Fruit fly (Drosophila melanogaster) whole organism, embryonic: Measurements from ENCODE around the gene CG9582.

ENCODE experiments used
- Bdp1 ChIP-seq: fragments of 200-800 bp; sonication (Bioruptor generic); optimal IDR thresholded peaks from 3 replicates; lab custom pipeline; 2016; ENCODE audit warnings: missing biosample characterization, missing genetic modification characterization
- CG10366 ChIP-seq: fragments of 200-800 bp; sonication (Bioruptor generic); IDR thresholded peaks from 2 replicates; pipeline ENCODE4 v1.3.6; 2022; ENCODE audit warnings: missing biosample characterization, missing genetic modification characterization
- CG10654 ChIP-seq: fragments of 200-800 bp; sonication (Bioruptor generic); optimal IDR thresholded peaks from 2 replicates; lab custom pipeline; 2016; ENCODE audit warnings: missing biosample characterization, missing genetic modification characterization
- CG11504 ChIP-seq: fragments of 200-800 bp; sonication (Bioruptor generic); optimal IDR thresholded peaks from 3 replicates; lab custom pipeline; 2019; ENCODE audit warnings: missing biosample characterization, mild to moderate bottlenecking, missing genetic modification characterization, moderate library complexity
- CG13296 ChIP-seq: fragments of 200-800 bp; sonication (Bioruptor generic); optimal IDR thresholded peaks from 3 replicates; lab custom pipeline; 2018; ENCODE audit warnings: missing biosample characterization, mild to moderate bottlenecking, missing genetic modification characterization
- CG14860 ChIP-seq: fragments of 200-800 bp; sonication (Bioruptor generic); IDR thresholded peaks from 3 replicates; pipeline ENCODE4 v1.3.6; 2022; ENCODE audit warnings: missing biosample characterization, missing genetic modification characterization; ENCODE audit not compliant: partially characterized antibody
- CG15011 ChIP-seq: fragments of 200-800 bp; sonication (Bioruptor generic); optimal IDR thresholded peaks from 3 replicates; lab custom pipeline; 2018; ENCODE audit warnings: missing biosample characterization, mild to moderate bottlenecking, missing genetic modification characterization
- CG15696 ChIP-seq: fragments of 200-800 bp; sonication (Bioruptor generic); optimal IDR thresholded peaks from 2 replicates; lab custom pipeline; 2019; ENCODE audit warnings: missing biosample characterization, mild to moderate bottlenecking, missing genetic modification characterization, moderate library complexity
- CG17186 ChIP-seq: fragments of 200-800 bp; sonication (Bioruptor generic); optimal IDR thresholded peaks from 3 replicates; lab custom pipeline; 2017; ENCODE audit warnings: missing biosample characterization, missing genetic modification reagents, missing genetic modification characterization
- CG1792 ChIP-seq: fragments of 200-800 bp; sonication (Bioruptor generic); optimal IDR thresholded peaks from 2 replicates; lab custom pipeline; 2016; ENCODE audit warnings: missing biosample characterization, missing genetic modification characterization
- CG31224 ChIP-seq: fragments of 200-800 bp; sonication (Bioruptor generic); IDR thresholded peaks from 2 replicates; pipeline ENCODE4 v1.3.6; 2022; ENCODE audit warnings: missing biosample characterization, missing genetic modification characterization
- CG32767 ChIP-seq: fragments of 200-800 bp; sonication (Bioruptor generic); IDR thresholded peaks from 2 replicates; pipeline ENCODE4 v1.3.6; 2022; ENCODE audit warnings: missing biosample characterization, missing genetic modification characterization
- CG4404 ChIP-seq: fragments of 200-800 bp; sonication (Bioruptor generic); IDR thresholded peaks from 2 replicates; pipeline ENCODE4 v1.3.6; 2022; ENCODE audit warnings: missing biosample characterization, missing genetic modification characterization
- CG4424 ChIP-seq: fragments of 200-800 bp; sonication (Bioruptor generic); optimal IDR thresholded peaks from 3 replicates; lab custom pipeline; 2016; ENCODE audit warnings: missing biosample characterization, missing genetic modification characterization
- CG4730 ChIP-seq: fragments of 200-800 bp; sonication (Bioruptor generic); IDR thresholded peaks from 2 replicates; pipeline ENCODE4 v1.3.6; 2022; ENCODE audit warnings: missing biosample characterization, missing genetic modification characterization
- CG4854 ChIP-seq: fragments of 200-800 bp; sonication (Bioruptor generic); optimal IDR thresholded peaks from 2 replicates; lab custom pipeline; 2016; ENCODE audit warnings: missing biosample characterization, missing genetic modification characterization, inconsistent platforms
- CG7556 ChIP-seq: fragments of 200-800 bp; sonication (Bioruptor generic); optimal IDR thresholded peaks from 2 replicates; lab custom pipeline; 2017; ENCODE audit warnings: missing biosample characterization, mild to moderate bottlenecking, missing genetic modification characterization
- Dip2 ChIP-seq: fragments of 200-800 bp; sonication (Bioruptor generic); IDR thresholded peaks from 2 replicates; pipeline ENCODE4 v1.3.6; 2022; ENCODE audit warnings: missing biosample characterization, missing genetic modification characterization
- Dp ChIP-seq: fragments of 200-800 bp; sonication (Bioruptor generic); optimal IDR thresholded peaks from 2 replicates; lab custom pipeline; 2018; ENCODE audit warnings: missing biosample characterization, mild to moderate bottlenecking, missing genetic modification characterization, moderate library complexity
- Hand ChIP-seq: fragments of 200-800 bp; sonication (Bioruptor generic); optimal IDR thresholded peaks from 2 replicates; lab custom pipeline; 2017; ENCODE audit warnings: mild to moderate bottlenecking, missing biosample characterization, missing genetic modification reagents, missing genetic modification characterization
- HmgZ ChIP-seq: fragments of 200-800 bp; sonication (Bioruptor generic); optimal IDR thresholded peaks from 2 replicates; lab custom pipeline; 2018; ENCODE audit warnings: missing biosample characterization, mild to moderate bottlenecking, missing genetic modification characterization
- Hsf ChIP-seq: fragments of 200-800 bp; sonication (Bioruptor generic); optimal IDR thresholded peaks from 3 replicates; lab custom pipeline; 2016; ENCODE audit warnings: missing biosample characterization, missing genetic modification characterization
- Lpt ChIP-seq: fragments of >200 bp; optimal IDR thresholded peaks from 2 replicates; lab custom pipeline; 2018; ENCODE audit warnings: missing biosample characterization, missing genetic modification characterization
- MESR4 ChIP-seq: fragments of 200-800 bp; sonication (Bioruptor generic); optimal IDR thresholded peaks from 2 replicates; lab custom pipeline; 2018; ENCODE audit warnings: missing biosample characterization, mild to moderate bottlenecking, missing genetic modification characterization, moderate library complexity
- Max ChIP-seq: fragments of 200-800 bp; sonication (Bioruptor generic); optimal IDR thresholded peaks from 2 replicates; lab custom pipeline; 2016; ENCODE audit warnings: missing biosample characterization, mild to moderate bottlenecking, missing genetic modification characterization
- Sry-δ ChIP-seq: fragments of 200-800 bp; sonication (Bioruptor generic); optimal IDR thresholded peaks from 2 replicates; lab custom pipeline; 2016; ENCODE audit warnings: missing biosample characterization, missing genetic modification characterization
- Taf1 ChIP-seq: fragments of 200-800 bp; sonication (Bioruptor generic); IDR thresholded peaks from 2 replicates; pipeline ENCODE4 v1.3.6; 2022; ENCODE audit warnings: missing biosample characterization, missing genetic modification characterization
- al ChIP-seq: fragments of 200-800 bp; sonication (Bioruptor generic); IDR thresholded peaks from 2 replicates; pipeline ENCODE4 v1.3.6; 2022; ENCODE audit warnings: missing biosample characterization, missing genetic modification characterization
- ara ChIP-seq: fragments of 200-800 bp; sonication (Bioruptor generic); IDR thresholded peaks from 2 replicates; pipeline ENCODE4 v1.3.6; 2022; ENCODE audit warnings: missing biosample characterization, missing genetic modification characterization
- bab2 ChIP-seq: fragments of 200-800 bp; sonication (Bioruptor generic); optimal IDR thresholded peaks from 2 replicates; lab custom pipeline; 2016; ENCODE audit warnings: missing biosample characterization, missing genetic modification characterization
- cg ChIP-seq: fragments of 200-800 bp; sonication (Bioruptor generic); optimal IDR thresholded peaks from 3 replicates; lab custom pipeline; 2019; ENCODE audit warnings: missing biosample characterization, mild to moderate bottlenecking, missing genetic modification characterization, moderate library complexity
- croc ChIP-seq: fragments of 200-800 bp; sonication (Bioruptor generic); conservative IDR thresholded peaks from 3 replicates; pipeline ENCODE4 v1.3.6; 2022; ENCODE audit warnings: missing biosample characterization, missing genetic modification characterization
- en ChIP-seq: fragments of 200-800 bp; sonication (Bioruptor generic); optimal IDR thresholded peaks from 2 replicates; lab custom pipeline; 2016; ENCODE audit warnings: missing biosample characterization, missing genetic modification characterization
- fd64A ChIP-seq: fragments of 200-800 bp; sonication (Bioruptor generic); optimal IDR thresholded peaks from 3 replicates; lab custom pipeline; 2018; ENCODE audit warnings: missing biosample characterization, mild to moderate bottlenecking, missing genetic modification characterization
- ftz-f1 ChIP-seq: fragments of 200-800 bp; sonication (Bioruptor generic); optimal IDR thresholded peaks from 2 replicates; lab custom pipeline; 2016; ENCODE audit warnings: missing biosample characterization, missing genetic modification characterization
- fu2 ChIP-seq: fragments of 200-800 bp; sonication (Bioruptor generic); optimal IDR thresholded peaks from 2 replicates; lab custom pipeline; 2016; ENCODE audit warnings: missing biosample characterization, missing genetic modification characterization
- gem ChIP-seq: fragments of 200-800 bp; sonication (Bioruptor generic); optimal IDR thresholded peaks from 2 replicates; lab custom pipeline; 2019; ENCODE audit warnings: missing biosample characterization, mild to moderate bottlenecking, missing genetic modification characterization, moderate library complexity
- hkb ChIP-seq, 2 experiments: fragments of 200-800 bp in 1 of 2; fragments of >200 bp in 1 of 2; sonication (Bioruptor generic) in 1 of 2; IDR thresholded peaks in 1 of 2; optimal IDR thresholded peaks in 1 of 2; 2 replicates each; pipeline versions ENCODE4 v1.3.6 to Lab custom; 2017 to 2022; ENCODE audit warnings: missing biosample characterization in 1 of 2, missing genetic modification characterization in 1 of 2
- kah ChIP-seq: fragments of 200-800 bp; sonication (Bioruptor generic); optimal IDR thresholded peaks from 2 replicates; lab custom pipeline; 2018; ENCODE audit warnings: missing biosample characterization, mild to moderate bottlenecking, missing genetic modification characterization
- lola ChIP-seq, 3 experiments: fragments of >200 bp in 2 of 3; fragments of 200-800 bp in 1 of 3; sonication (Bioruptor generic) in 1 of 3; optimal IDR thresholded peaks; 2 replicates each; lab custom pipeline; 2017 to 2019; ENCODE audit warnings: missing biosample characterization in 3 of 3, missing genetic modification characterization in 3 of 3, mild to moderate bottlenecking in 1 of 3, moderate library complexity in 1 of 3
- pb ChIP-seq: fragments of 200-800 bp; sonication (Bioruptor generic); optimal IDR thresholded peaks from 3 replicates; lab custom pipeline; 2016; ENCODE audit warnings: missing biosample characterization, missing genetic modification characterization
- pfk ChIP-seq: fragments of 200-800 bp; sonication (Bioruptor generic); optimal IDR thresholded peaks from 2 replicates; lab custom pipeline; 2018; ENCODE audit warnings: missing biosample characterization, mild to moderate bottlenecking, missing genetic modification characterization, moderate library complexity
- run ChIP-seq: fragments of 200-800 bp; sonication (Bioruptor generic); optimal IDR thresholded peaks from 3 replicates; lab custom pipeline; 2018; ENCODE audit warnings: missing biosample characterization, mild to moderate bottlenecking, missing genetic modification characterization
- sens-2 ChIP-seq: fragments of 200-800 bp; sonication (Bioruptor generic); IDR thresholded peaks from 2 replicates; pipeline ENCODE4 v1.3.6; 2022; ENCODE audit warnings: missing biosample characterization, missing genetic modification characterization
- ssp ChIP-seq: fragments of 200-800 bp; sonication (Bioruptor generic); IDR thresholded peaks from 2 replicates; pipeline ENCODE4 v1.3.6; 2022; ENCODE audit warnings: missing biosample characterization, missing genetic modification characterization
- tin ChIP-seq: fragments of 200-800 bp; sonication (Bioruptor generic); optimal IDR thresholded peaks from 3 replicates; lab custom pipeline; 2016; ENCODE audit warnings: missing biosample characterization, missing genetic modification characterization
- tx ChIP-seq: fragments of 200-800 bp; sonication (Bioruptor generic); optimal IDR thresholded peaks from 2 replicates; lab custom pipeline; 2016; ENCODE audit warnings: missing biosample characterization, missing genetic modification characterization
- unpg ChIP-seq: fragments of 200-800 bp; sonication (Bioruptor generic); optimal IDR thresholded peaks from 3 replicates; lab custom pipeline; 2018; ENCODE audit warnings: missing biosample characterization, mild to moderate bottlenecking, missing genetic modification characterization, moderate library complexity

CG9582 gene

DNA sequence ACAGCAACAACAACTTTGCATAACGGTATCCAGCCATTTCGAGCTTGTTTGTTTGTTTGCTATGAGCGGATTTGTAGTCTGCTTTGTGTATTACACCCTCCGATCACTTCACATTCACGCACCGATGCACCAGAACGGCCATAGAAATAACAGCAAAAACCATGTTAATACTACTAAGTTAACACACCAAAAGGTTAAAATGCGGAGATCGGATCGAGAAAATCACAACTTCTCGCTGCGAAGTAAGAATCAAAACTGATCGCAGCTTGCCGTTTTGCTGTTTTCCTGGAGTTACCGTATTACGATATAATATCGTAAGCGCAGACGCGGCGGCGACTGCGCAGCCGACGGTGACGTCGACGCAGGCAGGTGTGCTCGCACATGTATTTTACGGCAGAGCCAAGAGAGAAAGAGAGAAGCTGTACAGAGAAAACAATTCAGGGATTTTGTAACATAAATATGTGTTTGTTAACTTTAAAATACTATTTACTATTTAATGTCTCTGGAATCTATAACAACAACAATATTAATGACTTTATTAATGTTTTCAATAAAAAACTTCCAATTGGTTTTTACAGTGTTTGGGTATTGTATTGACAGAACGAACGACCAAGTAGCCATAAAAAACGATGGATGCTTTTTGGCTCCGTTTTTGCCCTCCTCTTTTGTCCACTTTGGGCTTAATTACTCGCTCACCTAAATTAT lies 46.9 kb downstream of the CG9582 start, which contains the start of gene CG13101 (continued):
- TF ChIP-seq lola (GFP tag; optimal IDR thresholded peaks at IDR 0.05; lab: Kevin White, UChicago), result peak in 1 of 3 experiments; percentile 93
- TF ChIP-seq CG11504 (tag; lab: Kevin White, UChicago), result peak; percentile 91
- peak; percentile 53 for TF ChIP-seq fd64A
- TF ChIP-seq CG17186 (GFP tag; lab: Kevin White, UChicago), result no peak
- peak; percentile 42 for TF ChIP-seq Sry-δ (GFP tag; lab: Kevin White, UChicago)
- peak; percentile 89 for TF ChIP-seq CG32767 (GFP tag; lab: Robert Waterston, UW)
- TF ChIP-seq ftz-f1 (GFP tag; lab: Kevin White, UChicago), result peak; percentile 24
- peak; percentile 72 for TF ChIP-seq CG1792 (GFP tag; lab: Kevin White, UChicago)
- TF ChIP-seq CG4404 (GFP tag; lab: Robert Waterston, UW), result peak; percentile 84
- peak; percentile 61 for TF ChIP-seq tx (GFP tag; lab: Kevin White, UChicago)
- peak; percentile 68 for TF ChIP-seq kah (GFP tag; lab: Kevin White, UChicago)
- TF ChIP-seq run (tag; lab: Kevin White, UChicago), result peak; percentile 85
- peak; percentile 91 for TF ChIP-seq HmgZ
- TF ChIP-seq Lpt (GFP tag; lab: Kevin White, UChicago), result no peak
- TF ChIP-seq CG4424 (GFP tag; lab: Kevin White, UChicago), result peak; percentile 93
- peak; percentile 73 for TF ChIP-seq CG15696 (tag; lab: Kevin White, UChicago)
- peak; percentile 97 for TF ChIP-seq gem (tag; lab: Kevin White, UChicago)
- peak; percentile 84 for TF ChIP-seq CG10654
- TF ChIP-seq CG4854 (GFP tag; lab: Kevin White, UChicago), result peak; percentile 79
- TF ChIP-seq tin (GFP tag; lab: Kevin White, UChicago), result peak; percentile 88
- peak; percentile 92 for TF ChIP-seq Hsf (GFP tag; lab: Kevin White, UChicago)
- TF ChIP-seq al, result peak; percentile 89
- TF ChIP-seq Taf1 (GFP tag; lab: Robert Waterston, UW), result peak; percentile 85
- no peak for TF ChIP-seq Dip2 (GFP tag; lab: Robert Waterston, UW)
- TF ChIP-seq en (GFP tag; lab: Kevin White, UChicago), result peak; percentile 68
- TF ChIP-seq fu2, result peak; percentile 63

DNA sequence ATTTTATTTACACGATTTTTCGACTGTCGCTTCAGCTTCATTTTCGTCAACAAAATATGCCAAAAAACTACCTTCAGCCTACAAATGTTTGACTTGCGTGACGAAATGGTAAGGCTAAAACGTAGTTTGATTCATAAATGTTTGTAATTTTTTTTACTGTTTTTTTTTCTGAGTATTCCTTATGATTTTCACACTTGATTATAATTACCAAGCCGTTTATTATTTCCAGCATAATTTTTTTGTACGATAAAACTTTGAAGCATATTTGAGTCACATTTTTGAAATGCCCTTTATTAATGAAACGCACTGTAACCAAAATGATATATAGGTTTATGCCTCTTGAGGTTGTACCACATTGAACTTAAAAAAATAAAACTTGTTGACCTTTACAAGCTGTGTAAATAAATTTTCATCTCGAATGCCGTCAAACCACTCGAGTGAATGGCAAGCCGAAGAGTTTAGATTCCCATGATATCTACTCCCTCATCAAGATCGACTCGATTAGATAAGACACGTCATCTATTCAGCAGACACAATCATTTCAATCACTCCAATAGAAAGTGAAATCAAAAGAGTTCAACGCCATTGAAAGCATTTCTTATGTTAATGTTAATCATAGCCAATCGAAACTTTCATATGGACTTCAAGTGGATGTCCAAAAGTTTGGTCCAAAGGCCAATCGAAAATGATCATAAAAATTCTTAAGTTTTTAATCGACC lies 48.9 kb downstream of the CG9582 start:
- TF ChIP-seq ara (GFP tag; lab: Robert Waterston, UW), result no peak
- 0 out of 2 replicates have a peak, but pooled peaks have one; percentile 30 for TF ChIP-seq sens-2 (GFP tag; lab: Robert Waterston, UW)
- TF ChIP-seq Dp (GFP tag; lab: Kevin White, UChicago), result no peak
- no peak for TF ChIP-seq Hand (GFP tag; lab: Kevin White, UChicago)
- TF ChIP-seq CG7556 (GFP tag; lab: Kevin White, UChicago), result peak; percentile 40
- peak; percentile 14 for TF ChIP-seq Max
- TF ChIP-seq unpg, result peak; percentile 69
- TF ChIP-seq bab2 (GFP tag; lab: Kevin White, UChicago), result peak; percentile 53
- no peak for TF ChIP-seq Bdp1 (GFP tag; lab: Kevin White, UChicago)
- TF ChIP-seq gem (tag; lab: Kevin White, UChicago), result peak; percentile 75
- TF ChIP-seq CG10366, result peak; percentile 45; the same call in 1 of the 2 replicates
- TF ChIP-seq ssp (GFP tag; lab: Robert Waterston, UW), result no peak
- peak; percentile 17 for TF ChIP-seq CG15011 (GFP tag; lab: Kevin White, UChicago)
- no peak for TF ChIP-seq CG14860 (GFP tag; lab: Robert Waterston, UW)
- TF ChIP-seq cg (GFP tag; lab: Kevin White, UChicago), result no peak
- no peak for TF ChIP-seq hkb (optimal IDR thresholded peaks at IDR 0.05; lab: Kevin White, UChicago)
- TF ChIP-seq hkb (GFP tag; IDR thresholded peaks at IDR 0.05; lab: Robert Waterston, UW), result peak; percentile 73
- no peak for TF ChIP-seq pfk (GFP tag; lab: Kevin White, UChicago)
- TF ChIP-seq pb (GFP tag; lab: Kevin White, UChicago), result peak; percentile 27
- TF ChIP-seq CG31224 (GFP tag; lab: Robert Waterston, UW), result no peak
- no peak for TF ChIP-seq MESR4 (GFP tag; lab: Kevin White, UChicago)
- no peak for TF ChIP-seq CG4730
- TF ChIP-seq CG4404 (GFP tag; lab: Robert Waterston, UW), result no peak
- peak; percentile 63 for TF ChIP-seq CG13296
- TF ChIP-seq croc, result no peak
